Worm (Caenorhabditis elegans) whole organism, young adult: ENCODE data around the gene fbxa-67.

Experiments used
- D2030.7 ChIP-seq: fragments of 200-800 bp; sonication (Bioruptor generic); IDR thresholded peaks from 2 replicates; pipeline ENCODE4 v1.3.6; 2022; ENCODE audit warnings: missing genetic modification reagents, missing genetic modification characterization, missing compliant biosample characterization
- F10E7.11 ChIP-seq: sonication (generic microtip); optimal IDR thresholded peaks from 2 replicates; lab custom pipeline; 2017; ENCODE audit warnings: mild to moderate bottlenecking, missing genetic modification characterization, moderate library complexity, missing compliant biosample characterization
- F22D6.2 ChIP-seq: sonication (generic microtip); optimal IDR thresholded peaks from 2 replicates; lab custom pipeline; 2016; ENCODE audit warnings: mild to moderate bottlenecking, missing genetic modification characterization, missing compliant biosample characterization
- K11D2.4 ChIP-seq: fragments of 200-800 bp; sonication (Bioruptor generic); IDR thresholded peaks from 2 replicates; pipeline ENCODE4 v1.3.6; 2022; ENCODE audit warnings: missing genetic modification reagents, missing genetic modification characterization, missing compliant biosample characterization
- Y53F4B.3 ChIP-seq: fragments of 200-800 bp; sonication (Bioruptor generic); IDR thresholded peaks from 2 replicates; pipeline ENCODE4 v1.3.6; 2022; ENCODE audit warnings: missing genetic modification reagents, missing genetic modification characterization, missing compliant biosample characterization
- ZK185.1 ChIP-seq: sonication (generic microtip); optimal IDR thresholded peaks from 2 replicates; lab custom pipeline; 2016; ENCODE audit warnings: mild to moderate bottlenecking, missing genetic modification characterization, missing compliant biosample characterization; ENCODE audit not compliant: poor library complexity, severe bottlenecking
- akir-1 ChIP-seq: fragments of 200-800 bp; sonication (Bioruptor generic); optimal IDR thresholded peaks from 2 replicates; lab custom pipeline; 2018; ENCODE audit warnings: mild to moderate bottlenecking, missing genetic modification characterization, moderate library complexity, missing compliant biosample characterization
- ama-1 ChIP-seq, 3 experiments: fragments of 150-350 bp in 1 of 3; sonication (generic microtip) in 2 of 3; optimal IDR thresholded peaks; 2 replicates each; lab custom pipeline; 2014 to 2018; ENCODE audit warnings: missing biosample characterization in 2 of 3, missing genetic modification characterization in 2 of 3, missing genetic modification reagents in 2 of 3
- aptf-3 ChIP-seq: fragments of 200-800 bp; sonication (Bioruptor generic); IDR thresholded peaks from 2 replicates; pipeline ENCODE4 v1.3.6; 2022; ENCODE audit warnings: missing genetic modification characterization, missing compliant biosample characterization
- athp-1 ChIP-seq: sonication (generic microtip); optimal IDR thresholded peaks from 2 replicates; lab custom pipeline; 2017; ENCODE audit warnings: mild to moderate bottlenecking, missing genetic modification characterization, missing compliant biosample characterization
- attf-3 ChIP-seq: fragments of 200-800 bp; sonication (Bioruptor generic); conservative IDR thresholded peaks from 2 replicates; pipeline ENCODE4 v1.3.6; 2022; ENCODE audit warnings: missing genetic modification reagents, missing genetic modification characterization, missing compliant biosample characterization
- attf-5 ChIP-seq: fragments of 200-800 bp; sonication (Bioruptor generic); optimal IDR thresholded peaks from 2 replicates; lab custom pipeline; 2018; ENCODE audit warnings: mild to moderate bottlenecking, missing genetic modification characterization, missing compliant biosample characterization
- attf-6 ChIP-seq: fragments of 200-800 bp; sonication (Bioruptor generic); IDR thresholded peaks from 2 replicates; pipeline ENCODE4 v1.3.6; 2022; ENCODE audit warnings: missing genetic modification reagents, missing genetic modification characterization, missing compliant biosample characterization
- ccch-3 ChIP-seq: fragments of 200-800 bp; sonication (Bioruptor generic); optimal IDR thresholded peaks from 2 replicates; lab custom pipeline; 2018; ENCODE audit warnings: mild to moderate bottlenecking, missing genetic modification characterization, missing compliant biosample characterization
- cebp-2 ChIP-seq: fragments of 200-800 bp; sonication (Bioruptor generic); IDR thresholded peaks from 2 replicates; pipeline ENCODE4 v1.3.6; 2022; ENCODE audit warnings: missing genetic modification characterization, missing compliant biosample characterization
- ceh-100 ChIP-seq: fragments of 200-800 bp; sonication (Bioruptor generic); IDR thresholded peaks from 2 replicates; pipeline ENCODE4 v1.3.6; 2022; ENCODE audit warnings: missing genetic modification reagents, missing genetic modification characterization, missing compliant biosample characterization
- ceh-91 ChIP-seq: fragments of 200-800 bp; sonication (Bioruptor generic); IDR thresholded peaks from 2 replicates; pipeline ENCODE4 v1.3.6; 2022; ENCODE audit warnings: missing genetic modification reagents, missing genetic modification characterization, missing compliant biosample characterization
- die-1 ChIP-seq: sonication (generic microtip); optimal IDR thresholded peaks from 2 replicates; lab custom pipeline; 2016; ENCODE audit warnings: missing genotype, mild to moderate bottlenecking, missing genetic modification characterization, missing compliant biosample characterization
- dpl-1 ChIP-seq: fragments of 150-350 bp; optimal IDR thresholded peaks from 2 replicates; lab custom pipeline; 2014; ENCODE audit warnings: missing biosample characterization, missing genetic modification reagents, missing genetic modification characterization
- efl-1 ChIP-seq: fragments of 150-350 bp; optimal IDR thresholded peaks from 2 replicates; lab custom pipeline; 2014; ENCODE audit warnings: missing biosample characterization, missing genetic modification reagents, missing genetic modification characterization
- ekl-4 ChIP-seq: fragments of 200-800 bp; sonication (Bioruptor generic); IDR thresholded peaks from 2 replicates; pipeline ENCODE4 v1.3.6; 2022; ENCODE audit warnings: missing genetic modification reagents, missing genetic modification characterization, missing compliant biosample characterization
- fkh-3 ChIP-seq: sonication (generic microtip); optimal IDR thresholded peaks from 2 replicates; lab custom pipeline; 2016; ENCODE audit warnings: mild to moderate bottlenecking, missing genetic modification characterization, missing compliant biosample characterization
- him-1 ChIP-seq: sonication (generic microtip); optimal IDR thresholded peaks from 2 replicates; lab custom pipeline; 2016; ENCODE audit warnings: missing genotype, missing genetic modification reagents, missing genetic modification characterization, missing compliant biosample characterization
- hmg-1.2 ChIP-seq: fragments of 200-800 bp; sonication (Bioruptor generic); IDR thresholded peaks from 2 replicates; pipeline ENCODE4 v1.3.6; 2022; ENCODE audit warnings: missing genetic modification reagents, missing genetic modification characterization, missing compliant biosample characterization
- hmg-20 ChIP-seq: fragments of 200-800 bp; sonication (Bioruptor generic); IDR thresholded peaks from 2 replicates; pipeline ENCODE4 v1.3.6; 2022; ENCODE audit warnings: missing genetic modification reagents, missing genetic modification characterization, missing compliant biosample characterization
- let-526 ChIP-seq: fragments of 200-800 bp; sonication (Bioruptor generic); IDR thresholded peaks from 2 replicates; pipeline ENCODE4 v1.3.6; 2022; ENCODE audit warnings: missing genetic modification reagents, missing genetic modification characterization, missing compliant biosample characterization
- let-607 ChIP-seq, 2 experiments: fragments of 200-800 bp in 1 of 2; sonication (Bioruptor generic) in 1 of 2; sonication (generic microtip) in 1 of 2; optimal IDR thresholded peaks; 2 replicates each; lab custom pipeline; 2016 to 2018; ENCODE audit warnings: mild to moderate bottlenecking in 2 of 2, missing compliant biosample characterization in 2 of 2, missing genetic modification characterization in 2 of 2, moderate library complexity in 2 of 2, missing genotype in 1 of 2
- lin-35 ChIP-seq, 3 experiments: fragments of 150-350 bp in 2 of 3; sonication (generic microtip) in 1 of 3; optimal IDR thresholded peaks; 2 replicates each; lab custom pipeline; 2014 to 2018; ENCODE audit warnings: missing biosample characterization in 3 of 3, missing genetic modification characterization in 3 of 3, missing genetic modification reagents in 3 of 3
- lin-40 ChIP-seq: sonication (generic microtip); optimal IDR thresholded peaks from 2 replicates; lab custom pipeline; 2016; ENCODE audit warnings: missing genetic modification characterization, mild to moderate bottlenecking, missing compliant biosample characterization, missing genotype, missing genetic modification reagents
- lin-54 ChIP-seq: fragments of 200-800 bp; sonication (Bioruptor generic); optimal IDR thresholded peaks from 2 replicates; lab custom pipeline; 2018; ENCODE audit warnings: mild to moderate bottlenecking, missing genetic modification characterization, missing compliant biosample characterization
- lir-1 ChIP-seq: fragments of 200-800 bp; sonication (Bioruptor generic); conservative IDR thresholded peaks from 2 replicates; pipeline ENCODE4 v1.3.6; 2022; ENCODE audit warnings: missing genetic modification reagents, missing genetic modification characterization, missing compliant biosample characterization
- madf-3 ChIP-seq: fragments of 200-800 bp; sonication (Bioruptor generic); IDR thresholded peaks from 2 replicates; pipeline ENCODE4 v1.3.6; 2022; ENCODE audit warnings: missing genetic modification reagents, missing genetic modification characterization, missing compliant biosample characterization
- madf-6 ChIP-seq: fragments of 200-800 bp; sonication (Bioruptor generic); IDR thresholded peaks from 2 replicates; pipeline ENCODE4 v1.3.6; 2022; ENCODE audit warnings: missing genetic modification reagents, missing genetic modification characterization, missing compliant biosample characterization
- mcd-1 ChIP-seq: fragments of 200-800 bp; sonication (Bioruptor generic); IDR thresholded peaks from 2 replicates; pipeline ENCODE4 v1.3.6; 2022; ENCODE audit warnings: missing genetic modification reagents, missing genetic modification characterization, missing compliant biosample characterization
- nfya-1 ChIP-seq: sonication (generic microtip); optimal IDR thresholded peaks from 2 replicates; lab custom pipeline; 2017; ENCODE audit warnings: antibody characterized with exemption, missing compliant biosample characterization, missing genetic modification characterization, borderline replicate concordance; ENCODE audit not compliant: insufficient read depth
- nfya-2 ChIP-seq: fragments of 200-800 bp; sonication (Bioruptor generic); IDR thresholded peaks from 2 replicates; pipeline ENCODE4 v1.3.6; 2022; ENCODE audit warnings: missing genetic modification reagents, missing genetic modification characterization, missing compliant biosample characterization
- nfyb-1 ChIP-seq: fragments of 200-800 bp; sonication (Bioruptor generic); IDR thresholded peaks from 2 replicates; pipeline ENCODE4 v1.3.6; 2022; ENCODE audit warnings: missing genetic modification reagents, missing genetic modification characterization, missing compliant biosample characterization
- nhr-80 ChIP-seq: sonication (generic microtip); optimal IDR thresholded peaks from 2 replicates; lab custom pipeline; 2016; ENCODE audit warnings: missing genetic modification characterization, missing compliant biosample characterization
- rec-8 ChIP-seq, 2 experiments: sonication (generic microtip); optimal IDR thresholded peaks; 2 replicates each; lab custom pipeline; 2016; ENCODE audit warnings: mild to moderate bottlenecking in 2 of 2, missing genetic modification characterization in 2 of 2, missing genetic modification reagents in 2 of 2, missing genotype in 2 of 2, missing biosample characterization in 1 of 2, missing compliant biosample characterization in 1 of 2, moderate library complexity in 1 of 2
- snpc-4 ChIP-seq, 5 experiments: fragments of 150-350 bp in 1 of 5; sonication (generic microtip) in 4 of 5; optimal IDR thresholded peaks; 2 replicates each; lab custom pipeline; 2014 to 2018; ENCODE audit warnings: missing genetic modification characterization in 5 of 5, missing biosample characterization in 3 of 5, antibody characterized with exemption in 2 of 5, mild to moderate bottlenecking in 2 of 5, missing compliant biosample characterization in 2 of 5, missing genotype in 2 of 5, moderate library complexity in 2 of 5, missing genetic modification reagents in 1 of 5
- tbx-9 ChIP-seq: sonication (generic microtip); optimal IDR thresholded peaks from 2 replicates; lab custom pipeline; 2016; ENCODE audit warnings: borderline replicate concordance, missing genetic modification characterization, inconsistent platforms, missing compliant biosample characterization
- ztf-26 ChIP-seq: sonication (generic microtip); optimal IDR thresholded peaks from 2 replicates; lab custom pipeline; 2017; ENCODE audit warnings: missing genetic modification characterization, missing compliant biosample characterization
- ztf-6 ChIP-seq: fragments of 200-800 bp; sonication (Bioruptor generic); IDR thresholded peaks from 2 replicates; pipeline ENCODE4 v1.3.6; 2022; ENCODE audit warnings: missing genetic modification reagents, missing genetic modification characterization, missing compliant biosample characterization

fbxa-67 gene

ce11 chrIII:901600-902250 is 48.7 kb downstream of the fbxa-67 start:
- TF ChIP-seq athp-1 (tag; lab: Kevin White, UChicago) (peak; percentile 19), lin-40 (peak; percentile 25), attf-3 (GFP tag; lab: Robert Waterston, UW) (0 out of 2 replicates have a peak, but pooled peaks have one; percentile 8), mcd-1 (GFP tag; lab: Robert Waterston, UW) (peak; percentile 85), hmg-20 (no peak), him-1 (tag; lab: Kevin White, UChicago) (peak; percentile 25), lin-35 (GFP tag; optimal IDR thresholded peaks at IDR 0.05; lab: Kevin White, UChicago) (peak in 1 of 3 experiments; percentile 39), let-607 (tag; optimal IDR thresholded peaks at IDR 0.05; lab: Kevin White, UChicago) (no peak), hmg-1.2 (GFP tag; lab: Robert Waterston, UW) (0 out of 2 replicates have a peak, but pooled peaks have one; percentile 8), D2030.7 (GFP tag; lab: Robert Waterston, UW) (peak; percentile 11; the same call in 1 of the 2 replicates), lin-54 (GFP tag; lab: Kevin White, UChicago) (peak; percentile 41), cebp-2 (no peak), nhr-80 (tag; lab: Kevin White, UChicago) (peak; percentile 54), dpl-1 (peak; percentile 47), efl-1 (peak; percentile 57), nfya-2 (GFP tag; lab: Robert Waterston, UW) (no peak), ztf-26 (peak; percentile 21), madf-6 (GFP tag; lab: Robert Waterston, UW) (peak; percentile 35; the same call in 1 of the 2 replicates)
- TF ChIP-seq, all 124 proteins: peak for 14

- no peak for TF ChIP-seq ztf-6 (GFP tag; lab: Robert Waterston, UW)
- no peak for TF ChIP-seq let-526
- TF ChIP-seq attf-5 (GFP tag; lab: Kevin White, UChicago) = no peak
- no peak for TF ChIP-seq him-1 (tag; lab: Kevin White, UChicago)
- TF ChIP-seq nfya-1 (tag; lab: Kevin White, UChicago) = no peak
- TF ChIP-seq K11D2.4 (GFP tag; lab: Robert Waterston, UW) = no peak
- TF ChIP-seq ceh-100 (GFP tag; lab: Robert Waterston, UW) = 0 out of 2 replicates have a peak, but pooled peaks have one; percentile 9
- TF ChIP-seq mcd-1 (GFP tag; lab: Robert Waterston, UW) = no peak
- no peak for TF ChIP-seq die-1 (tag; lab: Kevin White, UChicago)
- TF ChIP-seq fkh-3 = no peak
- no peak for TF ChIP-seq snpc-4 (GFP tag; optimal IDR thresholded peaks at IDR 0.05; lab: Kevin White, UChicago)
- TF ChIP-seq snpc-4 (tag; optimal IDR thresholded peaks at IDR 0.05; lab: Kevin White, UChicago) = no peak
- TF ChIP-seq ekl-4 (GFP tag; lab: Robert Waterston, UW) = peak; percentile 33; the same call in 1 of the 2 replicates
- TF ChIP-seq hmg-1.2 (GFP tag; lab: Robert Waterston, UW) = 0 out of 2 replicates have a peak, but pooled peaks have one; percentile 8
- TF ChIP-seq hmg-20 = no peak
- TF ChIP-seq aptf-3 (GFP tag; lab: Robert Waterston, UW) = no peak
- TF ChIP-seq madf-3 (GFP tag; lab: Robert Waterston, UW) = peak; percentile 68; the same call in 1 of the 2 replicates
Observed at ce11 chrIII:901148-901547, 49.3 kb downstream of the fbxa-67 start, which contains the start of gene sucl-2. TSS of gene sucl-2 (minus strand) at chrIII:901412.

- TF ChIP-seq rec-8 (tag; optimal IDR thresholded peaks at IDR 0.05; lab: Kevin White, UChicago) (no peak), ccch-3 (GFP tag; lab: Kevin White, UChicago) (no peak), nfyb-1 (no peak), attf-6 (GFP tag; lab: Robert Waterston, UW) (no peak), hmg-1.2 (GFP tag; lab: Robert Waterston, UW) (no peak), akir-1 (GFP tag; lab: Kevin White, UChicago) (no peak), tbx-9 (tag; lab: Kevin White, UChicago) (no peak), ceh-91 (GFP tag; lab: Robert Waterston, UW) (0 out of 2 replicates have a peak, but pooled peaks have one; percentile 9), Y53F4B.3 (GFP tag; lab: Robert Waterston, UW) (no peak), lir-1 (GFP tag; lab: Robert Waterston, UW) (no peak), ZK185.1 (no peak), F22D6.2 (tag; lab: Kevin White, UChicago) (no peak), ama-1 (optimal IDR thresholded peaks at IDR 0.05; lab: Kevin White, UChicago) (no peak), ama-1 (GFP tag; optimal IDR thresholded peaks at IDR 0.05; lab: Kevin White, UChicago) (no peak), F10E7.11 (tag; lab: Kevin White, UChicago) (peak; percentile 20)
Observed at ce11 chrIII:900134-900533, 50.3 kb downstream of the fbxa-67 start.
